Fruit fly (Drosophila melanogaster) whole organism, embryonic: Measurements from ENCODE around the gene Syt1.

Experiments used
- Adf1 ChIP-seq: fragments of 200-800 bp; sonication (Bioruptor generic); IDR thresholded peaks from 2 replicates; pipeline ENCODE4 v1.3.6; 2022; ENCODE audit warnings: missing biosample characterization, missing genetic modification characterization
- Atf3 ChIP-seq: fragments of 200-800 bp; sonication (Bioruptor generic); optimal IDR thresholded peaks from 3 replicates; lab custom pipeline; 2016; ENCODE audit warnings: missing biosample characterization, missing genetic modification characterization
- Atf6 ChIP-seq: fragments of 200-800 bp; sonication (Bioruptor generic); IDR thresholded peaks from 2 replicates; pipeline ENCODE4 v1.3.6; 2022; ENCODE audit warnings: missing biosample characterization, missing genetic modification characterization
- BEAF-32 ChIP-seq: fragments of 200-800 bp; sonication (Bioruptor generic); optimal IDR thresholded peaks from 3 replicates; lab custom pipeline; 2017; ENCODE audit warnings: missing biosample characterization, missing genetic modification characterization, mild to moderate bottlenecking, moderate library complexity, missing genetic modification reagents
- Bteb2 ChIP-seq: fragments of 200-800 bp; sonication (Bioruptor generic); optimal IDR thresholded peaks from 2 replicates; lab custom pipeline; 2016; ENCODE audit warnings: missing biosample characterization, missing genetic modification characterization
- CG12744 ChIP-seq: fragments of 200-800 bp; sonication (Bioruptor generic); optimal IDR thresholded peaks from 2 replicates; lab custom pipeline; 2016; ENCODE audit warnings: missing biosample characterization, missing genetic modification characterization
- CG16863 ChIP-seq: fragments of 200-800 bp; sonication (Bioruptor generic); optimal IDR thresholded peaks from 3 replicates; lab custom pipeline; 2016; ENCODE audit warnings: missing biosample characterization, missing genetic modification characterization
- CG18764 ChIP-seq: fragments of 200-800 bp; sonication (Bioruptor generic); optimal IDR thresholded peaks from 3 replicates; lab custom pipeline; 2016; ENCODE audit warnings: missing biosample characterization, missing genetic modification characterization
- CG2120 ChIP-seq: fragments of 200-800 bp; sonication (Bioruptor generic); optimal IDR thresholded peaks from 3 replicates; lab custom pipeline; 2016; ENCODE audit warnings: missing biosample characterization, missing genetic modification characterization
- CG31365 ChIP-seq: fragments of 200-800 bp; sonication (Bioruptor generic); optimal IDR thresholded peaks from 2 replicates; lab custom pipeline; 2018; ENCODE audit warnings: missing biosample characterization, mild to moderate bottlenecking, missing genetic modification characterization
- CG32532 ChIP-seq: fragments of 200-800 bp; sonication (Bioruptor generic); IDR thresholded peaks from 2 replicates; pipeline ENCODE4 v1.3.6; 2022; ENCODE audit warnings: missing biosample characterization, missing genetic modification characterization
- CG34224 ChIP-seq: fragments of 200-800 bp; sonication (Bioruptor generic); IDR thresholded peaks from 3 replicates; pipeline ENCODE4 v1.3.6; 2022; ENCODE audit warnings: missing biosample characterization, missing genetic modification characterization; ENCODE audit not compliant: partially characterized antibody
- CG3847 ChIP-seq: fragments of 200-800 bp; sonication (Bioruptor generic); IDR thresholded peaks from 2 replicates; pipeline ENCODE4 v1.3.6; 2022; ENCODE audit warnings: missing biosample characterization, missing genetic modification characterization
- CG6175 ChIP-seq: fragments of 200-800 bp; sonication (Bioruptor generic); IDR thresholded peaks from 3 replicates; pipeline ENCODE4 v1.3.6; 2022; ENCODE audit warnings: missing biosample characterization, missing genetic modification characterization
- CG6254 ChIP-seq: fragments of 200-800 bp; sonication (Bioruptor generic); optimal IDR thresholded peaks from 3 replicates; lab custom pipeline; 2017; ENCODE audit warnings: mild to moderate bottlenecking, missing biosample characterization, missing genetic modification reagents, missing genetic modification characterization
- CG6683 ChIP-seq: fragments of 200-800 bp; sonication (Bioruptor generic); optimal IDR thresholded peaks from 2 replicates; lab custom pipeline; 2017; ENCODE audit warnings: missing biosample characterization, mild to moderate bottlenecking, missing genetic modification characterization, missing genetic modification reagents
- CG6854 ChIP-seq: fragments of 200-800 bp; sonication (Bioruptor generic); optimal IDR thresholded peaks from 3 replicates; lab custom pipeline; 2017; ENCODE audit warnings: missing biosample characterization, mild to moderate bottlenecking, missing genetic modification characterization
- CG7928 ChIP-seq: fragments of 200-800 bp; sonication (Bioruptor generic); optimal IDR thresholded peaks from 2 replicates; lab custom pipeline; 2017; ENCODE audit warnings: missing biosample characterization, mild to moderate bottlenecking, missing genetic modification characterization
- CG8944 ChIP-seq: fragments of 200-800 bp; sonication (Bioruptor generic); optimal IDR thresholded peaks from 3 replicates; lab custom pipeline; 2016; ENCODE audit warnings: missing biosample characterization, missing genetic modification characterization
- CG9437 ChIP-seq: fragments of 200-800 bp; sonication (Bioruptor generic); optimal IDR thresholded peaks from 2 replicates; lab custom pipeline; 2018; ENCODE audit warnings: missing biosample characterization, mild to moderate bottlenecking, missing genetic modification characterization
- CrebB ChIP-seq: fragments of 200-800 bp; sonication (Bioruptor generic); optimal IDR thresholded peaks from 3 replicates; lab custom pipeline; 2018; ENCODE audit warnings: missing biosample characterization, mild to moderate bottlenecking, missing genetic modification characterization
- Dp ChIP-seq: fragments of 200-800 bp; sonication (Bioruptor generic); optimal IDR thresholded peaks from 2 replicates; lab custom pipeline; 2018; ENCODE audit warnings: missing biosample characterization, mild to moderate bottlenecking, missing genetic modification characterization, moderate library complexity
- Fer2 ChIP-seq: fragments of 200-800 bp; sonication (Bioruptor generic); optimal IDR thresholded peaks from 2 replicates; lab custom pipeline; 2018; ENCODE audit warnings: missing biosample characterization, mild to moderate bottlenecking, missing genetic modification characterization, moderate library complexity
- HLH54F ChIP-seq: fragments of 200-800 bp; sonication (Bioruptor generic); optimal IDR thresholded peaks from 3 replicates; lab custom pipeline; 2016; ENCODE audit warnings: missing biosample characterization, missing genetic modification characterization
- MBD-R2 ChIP-seq: fragments of 200-800 bp; sonication (Bioruptor generic); IDR thresholded peaks from 2 replicates; pipeline ENCODE4 v1.3.6; 2022; ENCODE audit warnings: missing biosample characterization, missing genetic modification characterization
- MESR4 ChIP-seq: fragments of 200-800 bp; sonication (Bioruptor generic); optimal IDR thresholded peaks from 2 replicates; lab custom pipeline; 2018; ENCODE audit warnings: missing biosample characterization, mild to moderate bottlenecking, missing genetic modification characterization, moderate library complexity
- Mrtf ChIP-seq: fragments of 200-800 bp; sonication (Bioruptor generic); IDR thresholded peaks from 3 replicates; pipeline ENCODE4 v1.3.6; 2022; ENCODE audit warnings: missing biosample characterization, missing genetic modification characterization
- NFAT ChIP-seq: fragments of 200-800 bp; sonication (Bioruptor generic); IDR thresholded peaks from 2 replicates; pipeline ENCODE4 v1.3.6; 2022; ENCODE audit warnings: missing biosample characterization, missing genetic modification characterization
- YL-1 ChIP-seq: fragments of 200-800 bp; sonication (Bioruptor generic); optimal IDR thresholded peaks from 3 replicates; lab custom pipeline; 2017; ENCODE audit warnings: missing biosample characterization, mild to moderate bottlenecking, missing genetic modification characterization
- ac ChIP-seq: fragments of 200-800 bp; sonication (Bioruptor generic); optimal IDR thresholded peaks from 3 replicates; lab custom pipeline; 2017; ENCODE audit warnings: missing biosample characterization, mild to moderate bottlenecking, missing genetic modification characterization
- btn ChIP-seq: fragments of 200-800 bp; sonication (Bioruptor generic); optimal IDR thresholded peaks from 2 replicates; lab custom pipeline; 2016; ENCODE audit warnings: missing biosample characterization, missing genetic modification characterization
- ftz-f1 ChIP-seq: fragments of 200-800 bp; sonication (Bioruptor generic); optimal IDR thresholded peaks from 2 replicates; lab custom pipeline; 2016; ENCODE audit warnings: missing biosample characterization, missing genetic modification characterization
- grau ChIP-seq: fragments of 200-800 bp; optimal IDR thresholded peaks from 3 replicates; lab custom pipeline; 2019; ENCODE audit warnings: missing biosample characterization, mild to moderate bottlenecking, missing genetic modification characterization, moderate library complexity
- hb ChIP-seq: fragments of 200-800 bp; sonication (Bioruptor generic); IDR thresholded peaks from 3 replicates; pipeline ENCODE4 v1.3.6; 2022; ENCODE audit warnings: missing biosample characterization, missing genetic modification characterization; ENCODE audit not compliant: partially characterized antibody
- inv ChIP-seq: fragments of 200-800 bp; sonication (Bioruptor generic); IDR thresholded peaks from 2 replicates; pipeline ENCODE4 v1.3.6; 2022; ENCODE audit warnings: missing biosample characterization, missing genetic modification characterization; ENCODE audit not compliant: partially characterized antibody
- klu ChIP-seq: fragments of 200-800 bp; sonication (Bioruptor generic); IDR thresholded peaks from 2 replicates; pipeline ENCODE4 v1.3.6; 2022; ENCODE audit warnings: missing biosample characterization, missing genetic modification characterization
- otp ChIP-seq: fragments of 200-800 bp; sonication (Bioruptor generic); IDR thresholded peaks from 3 replicates; pipeline ENCODE4, ENCODE4 v1.3.6; 2022; ENCODE audit warnings: missing biosample characterization, missing genetic modification characterization
- run ChIP-seq: fragments of 200-800 bp; sonication (Bioruptor generic); optimal IDR thresholded peaks from 3 replicates; lab custom pipeline; 2018; ENCODE audit warnings: missing biosample characterization, mild to moderate bottlenecking, missing genetic modification characterization
- sc ChIP-seq, 3 experiments: fragments of >200 bp in 2 of 3; fragments of 200-800 bp in 1 of 3; sonication (Bioruptor generic) in 1 of 3; optimal IDR thresholded peaks; 2 replicates in 2 of 3; 3 replicates in 1 of 3; lab custom pipeline; 2017; ENCODE audit warnings: mild to moderate bottlenecking in 1 of 3, missing biosample characterization in 1 of 3, missing genetic modification characterization in 1 of 3, missing genetic modification reagents in 1 of 3
- sens ChIP-seq: fragments of 200-800 bp; sonication (Bioruptor generic); peaks from one replicate; lab custom pipeline; 2016; ENCODE audit warnings: missing biosample characterization, missing genetic modification characterization
- sim ChIP-seq: fragments of 200-800 bp; sonication (Bioruptor generic); IDR thresholded peaks from 2 replicates; pipeline ENCODE4 v1.3.6; 2022; ENCODE audit warnings: missing biosample characterization, missing genetic modification characterization
- slbo ChIP-seq: fragments of 200-800 bp; sonication (Bioruptor generic); IDR thresholded peaks from 2 replicates; pipeline ENCODE4 v1.3.6; 2022; ENCODE audit warnings: missing biosample characterization, missing genetic modification characterization
- slp2 ChIP-seq: fragments of 200-800 bp; sonication (Bioruptor generic); optimal IDR thresholded peaks from 2 replicates; lab custom pipeline; 2016; ENCODE audit warnings: missing biosample characterization, missing genetic modification characterization
- sqz ChIP-seq: fragments of 200-800 bp; sonication (Bioruptor generic); optimal IDR thresholded peaks from 3 replicates; lab custom pipeline; 2018; ENCODE audit warnings: missing biosample characterization, mild to moderate bottlenecking, missing genetic modification characterization
- sug ChIP-seq: fragments of 200-800 bp; optimal IDR thresholded peaks from 2 replicates; lab custom pipeline; 2019; ENCODE audit warnings: missing biosample characterization, mild to moderate bottlenecking, missing genetic modification characterization, moderate library complexity
- tap ChIP-seq: fragments of 200-800 bp; optimal IDR thresholded peaks from 3 replicates; lab custom pipeline; 2019; ENCODE audit warnings: missing biosample characterization, mild to moderate bottlenecking, missing genetic modification characterization, moderate library complexity
- tll ChIP-seq, 2 experiments: fragments of 200-800 bp in 1 of 2; fragments of >200 bp in 1 of 2; sonication (Bioruptor generic) in 1 of 2; optimal IDR thresholded peaks; 2 replicates each; lab custom pipeline; 2017 to 2019; ENCODE audit warnings: missing biosample characterization in 2 of 2, missing genetic modification characterization in 2 of 2, mild to moderate bottlenecking in 1 of 2, moderate library complexity in 1 of 2
- vvl ChIP-seq: fragments of 200-800 bp; sonication (Bioruptor generic); IDR thresholded peaks from 2 replicates; pipeline ENCODE4 v1.3.6; 2022; ENCODE audit warnings: missing biosample characterization, missing genetic modification characterization
- wek ChIP-seq: fragments of 200-800 bp; sonication (Bioruptor generic); optimal IDR thresholded peaks from 3 replicates; lab custom pipeline; 2018; ENCODE audit warnings: missing biosample characterization, mild to moderate bottlenecking, missing genetic modification characterization, moderate library complexity
- zfh1 ChIP-seq: fragments of 200-800 bp; sonication (Bioruptor generic); IDR thresholded peaks from 3 replicates; pipeline ENCODE4 v1.3.6; 2022; ENCODE audit warnings: missing biosample characterization, missing genetic modification characterization

Syt1 gene

DNA sequence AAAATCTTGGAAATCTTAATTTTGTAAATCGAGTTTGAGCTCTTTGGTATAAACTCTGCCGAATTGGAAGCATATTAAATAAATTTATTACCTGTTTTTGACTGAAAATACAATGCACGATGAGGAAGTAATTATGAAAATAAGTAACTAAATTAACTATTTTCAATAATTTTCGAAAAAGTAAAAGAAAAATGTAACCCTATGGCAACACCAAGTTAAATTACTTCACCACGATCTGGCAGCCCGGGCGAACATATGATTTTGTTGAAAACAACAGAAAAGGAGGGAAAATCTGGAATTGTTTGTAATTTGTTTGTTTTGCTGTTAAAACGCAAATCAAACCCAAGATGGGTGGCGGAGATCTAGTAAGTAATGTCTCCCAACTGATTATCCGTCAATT lies 54.9 kb downstream of the Syt1 start, which contains the start of the genes CG9961 and Cwc25 (continued):
- TF ChIP-seq CG3847 (0 out of 2 replicates have a peak, but pooled peaks have one; percentile 33), MBD-R2 (GFP tag; lab: Robert Waterston, UW) (peak; percentile 90), Dp (GFP tag; lab: Kevin White, UChicago) (peak; percentile 42), sug (peak; percentile 3), YL-1 (GFP tag; lab: Kevin White, UChicago) (peak; percentile 16), CG9437 (GFP tag; lab: Kevin White, UChicago) (peak; percentile 81), sens (GFP tag; lab: Kevin White, UChicago) (peak; percentile 84), CG34224 (peak; percentile 26; the same call in 1 of the 3 replicates), CG12744 (GFP tag; lab: Kevin White, UChicago) (no peak)

DNA sequence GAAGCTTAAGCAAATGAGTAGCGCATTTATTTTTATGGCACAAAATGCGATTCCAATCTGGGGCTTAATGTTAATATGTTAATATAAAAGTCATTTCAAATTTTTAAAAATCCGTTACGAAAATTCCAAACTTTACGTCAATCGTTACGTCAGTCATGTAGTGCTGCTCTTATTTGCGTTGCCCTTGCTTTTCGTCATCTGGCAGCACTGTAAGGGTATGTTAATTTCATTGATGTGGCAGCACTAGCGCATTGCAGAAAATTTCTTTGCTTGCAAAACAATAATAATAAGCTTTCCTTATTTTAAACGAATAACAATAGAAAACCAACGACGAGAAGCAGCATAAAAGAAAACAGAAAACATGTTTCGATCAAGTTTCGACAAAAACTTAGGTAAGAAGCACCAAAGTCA lies 60.0 kb downstream of the Syt1 start, which contains the start of gene Hrs:
Hrs (plus strand) TSS at position 167 of the 411 bp plus-strand sequence.
- TF ChIP-seq vvl (GFP tag; lab: Robert Waterston, UW) (peak; percentile 83), otp (GFP tag; lab: Robert Waterston, UW) (no peak), Atf6 (no peak), CG6175 (GFP tag; lab: Robert Waterston, UW) (no peak), sc (optimal IDR thresholded peaks at IDR 0.05; lab: Kevin White, UChicago) (no peak), sc (GFP tag; optimal IDR thresholded peaks at IDR 0.05; lab: Kevin White, UChicago) (no peak), Fer2 (tag; lab: Kevin White, UChicago) (no peak), CG7928 (GFP tag; lab: Kevin White, UChicago) (peak; percentile 21), MESR4 (GFP tag; lab: Kevin White, UChicago) (peak; percentile 61), sim (no peak), run (tag; lab: Kevin White, UChicago) (no peak), CrebB (tag; lab: Kevin White, UChicago) (no peak), sqz (GFP tag; lab: Kevin White, UChicago) (no peak), CG16863 (GFP tag; lab: Kevin White, UChicago) (no peak), wek (GFP tag; lab: Kevin White, UChicago) (no peak), CG6254 (GFP tag; lab: Kevin White, UChicago) (no peak), HLH54F (GFP tag; lab: Kevin White, UChicago) (no peak), tap (tag; lab: Kevin White, UChicago) (no peak), btn (no peak), Bteb2 (GFP tag; lab: Kevin White, UChicago) (no peak), CG8944 (GFP tag; lab: Kevin White, UChicago) (no peak), CG31365 (tag; lab: Kevin White, UChicago) (no peak), CG6683 (GFP tag; lab: Kevin White, UChicago) (no peak), Mrtf (no peak), CG6854 (GFP tag; lab: Kevin White, UChicago) (no peak), hb (GFP tag; lab: Robert Waterston, UW) (no peak), ftz-f1 (peak; percentile 39), zfh1 (GFP tag; lab: Robert Waterston, UW) (no peak), tll (GFP tag; optimal IDR thresholded peaks at IDR 0.05; lab: Kevin White, UChicago) (peak in 1 of 2 experiments; percentile 24), ac (GFP tag; lab: Kevin White, UChicago) (no peak), CG18764 (no peak), inv (GFP tag; lab: Robert Waterston, UW) (no peak), Atf3 (no peak), CG32532 (GFP tag; lab: Robert Waterston, UW) (no peak), slp2 (no peak), CG2120 (GFP tag; lab: Kevin White, UChicago) (no peak), slbo (GFP tag; lab: Robert Waterston, UW) (no peak), klu (GFP tag; lab: Robert Waterston, UW) (no peak), NFAT (GFP tag; lab: Robert Waterston, UW) (no peak), BEAF-32 (GFP tag; lab: Kevin White, UChicago) (peak; percentile 41), Adf1 (no peak), grau (tag; lab: Kevin White, UChicago) (no peak)
